Fruit fly (Drosophila melanogaster): ENCODE data around the gene HGTX.
A peak's percentile ranks its signal among the peaks of the same experiment; 100 is the strongest.

HGTX gene

dm6 chr3L:14631964-14632758 is 32.8 kb upstream of the HGTX start, which contains the start of the genes RecQ5 and dlp (continued):
- TF ChIP-seq CG8924 (tag; optimal IDR thresholded peaks at IDR 0.05) = peak; percentile 85
- peak; percentile 34 for TF ChIP-seq Deaf1 (tag; optimal IDR thresholded peaks at IDR 0.05)
- TF ChIP-seq NC2α (GFP tag; optimal IDR thresholded peaks at IDR 0.05) = no peak
- TF ChIP-seq D19A (tag; optimal IDR thresholded peaks at IDR 0.05) = peak; percentile 69
- peak; percentile 73 for TF ChIP-seq Dek (tag; optimal IDR thresholded peaks at IDR 0.05)
- TF ChIP-seq sens-2 (GFP tag; IDR thresholded peaks at IDR 0.05) = 0 out of 2 replicates have a peak, but pooled peaks have one; percentile 34
- peak; percentile 85 for TF ChIP-seq vnd (GFP tag; IDR thresholded peaks at IDR 0.05; ENCODE audit: partially characterized antibody)
- peak; percentile 43 for TF ChIP-seq tup (GFP tag; optimal IDR thresholded peaks at IDR 0.05)
- TF ChIP-seq org-1 (GFP tag; optimal IDR thresholded peaks at IDR 0.05) = peak; percentile 51
- TF ChIP-seq esg (GFP tag; conservative IDR thresholded peaks at IDR 0.05) = peak; percentile 78
- TF ChIP-seq unpg (GFP tag; optimal IDR thresholded peaks at IDR 0.05) = peak; percentile 63
- no peak for TF ChIP-seq CG8478 (optimal IDR thresholded peaks at IDR 0.05)
- peak; percentile 47 for TF ChIP-seq tx (GFP tag; optimal IDR thresholded peaks at IDR 0.05)
- TF ChIP-seq Atf6 (GFP tag; IDR thresholded peaks at IDR 0.05) = peak; percentile 65
- TF ChIP-seq Sry-β (GFP tag; optimal IDR thresholded peaks at IDR 0.05) = peak; percentile 51
- peak; percentile 31 for TF ChIP-seq nom (GFP tag; optimal IDR thresholded peaks at IDR 0.05)
- TF ChIP-seq ATbp (GFP tag; optimal IDR thresholded peaks at IDR 0.05) = peak; percentile 25
- TF ChIP-seq tap (tag; optimal IDR thresholded peaks at IDR 0.05) = peak; percentile 60
- TF ChIP-seq CG17912 (GFP tag; optimal IDR thresholded peaks at IDR 0.05) = no peak
- peak; percentile 69; the same call in 1 of the 2 replicates for TF ChIP-seq CG32767 (GFP tag; IDR thresholded peaks at IDR 0.05)
- TF ChIP-seq sqz (GFP tag; optimal IDR thresholded peaks at IDR 0.05) = peak; percentile 42
- TF ChIP-seq CG9215 (GFP tag; IDR thresholded peaks at IDR 0.05) = no peak
- peak; percentile 84 for TF ChIP-seq nerfin-2 (GFP tag; IDR thresholded peaks at IDR 0.05; ENCODE audit: partially characterized antibody)
- peak; percentile 53 for TF ChIP-seq her (GFP tag; optimal IDR thresholded peaks at IDR 0.05)
- peak; percentile 64; the same call in 2 of the 3 replicates for TF ChIP-seq Optix (GFP tag; IDR thresholded peaks at IDR 0.05)
- TF ChIP-seq CG2120 (GFP tag; optimal IDR thresholded peaks at IDR 0.05) = peak; percentile 83
- TF ChIP-seq NfI (GFP tag; optimal IDR thresholded peaks at IDR 0.05) = peak; percentile 76
- TF ChIP-seq dm (GFP tag; optimal IDR thresholded peaks at IDR 0.05) = peak; percentile 13
- TF ChIP-seq CG16813 (GFP tag; IDR thresholded peaks at IDR 0.05; ENCODE audit: partially characterized antibody) = peak; percentile 89
- TF ChIP-seq CG16815 (GFP tag; optimal IDR thresholded peaks at IDR 0.05) = peak; percentile 73
- TF ChIP-seq gcm2 (GFP tag; optimal IDR thresholded peaks at IDR 0.05) = no peak
- TF ChIP-seq CG4282 (GFP tag; optimal IDR thresholded peaks at IDR 0.05) = peak; percentile 91
- TF ChIP-seq sim (GFP tag; IDR thresholded peaks at IDR 0.05) = no peak
- TF ChIP-seq CG17328 (GFP tag; IDR thresholded peaks at IDR 0.05) = peak; percentile 67
- peak; percentile 71 for TF ChIP-seq Nf-YA (GFP tag; IDR thresholded peaks at IDR 0.05)
- peak; percentile 89 for TF ChIP-seq CG9727 (GFP tag; optimal IDR thresholded peaks at IDR 0.05)
- no peak for TF ChIP-seq fd102C (GFP tag; optimal IDR thresholded peaks at IDR 0.05)
- TF ChIP-seq Oli (tag; optimal IDR thresholded peaks at IDR 0.05) = peak; percentile 72
- peak; percentile 63 for TF ChIP-seq CG3281 (GFP tag; optimal IDR thresholded peaks at IDR 0.05)
- TF ChIP-seq CG1602 (GFP tag; optimal IDR thresholded peaks at IDR 0.05) = peak; percentile 84
- TF ChIP-seq CG6689 (GFP tag; IDR thresholded peaks at IDR 0.05) = peak; percentile 63
- TF ChIP-seq stc (GFP tag; IDR thresholded peaks at IDR 0.05) = peak; percentile 42; the same call in 1 of the 2 replicates
- TF ChIP-seq CG17802 (tag; optimal IDR thresholded peaks at IDR 0.05) = no peak
- peak; percentile 79 for TF ChIP-seq az2 (GFP tag; optimal IDR thresholded peaks at IDR 0.05)
- peak; percentile 64; the same call in 1 of the 3 replicates for TF ChIP-seq H15 (GFP tag; IDR thresholded peaks at IDR 0.05)
- TF ChIP-seq CG2129 (GFP tag; IDR thresholded peaks at IDR 0.05; ENCODE audit: partially characterized antibody) = peak; percentile 76
- no peak for TF ChIP-seq fd64A (GFP tag; optimal IDR thresholded peaks at IDR 0.05)
- peak; percentile 51 for TF ChIP-seq scrt (GFP tag; optimal IDR thresholded peaks at IDR 0.05)
- peak; percentile 35 for TF ChIP-seq CG3838 (GFP tag; optimal IDR thresholded peaks at IDR 0.05)
